Worm (Caenorhabditis elegans) whole organism, midembryonic: ENCODE data around the gene haf-1.

Source experiments
- T22C8.4 ChIP-seq: fragments of 200-800 bp; sonication (Bioruptor generic); IDR thresholded peaks from 2 replicates; pipeline ENCODE4 v1.3.6; 2022; ENCODE audit warnings: missing genetic modification characterization, missing compliant biosample characterization
- cog-1 ChIP-seq: sonication (generic microtip); optimal IDR thresholded peaks from 2 replicates; lab custom pipeline; 2016; ENCODE audit warnings: missing genetic modification characterization, missing compliant biosample characterization
- flt-1 ChIP-seq: fragments of 200-800 bp; sonication (Bioruptor generic); IDR thresholded peaks from 2 replicates; pipeline ENCODE4 v1.3.6; 2022; ENCODE audit warnings: missing genetic modification characterization, missing compliant biosample characterization
- klf-2 ChIP-seq: fragments of 200-800 bp; sonication (Bioruptor generic); conservative IDR thresholded peaks from 2 replicates; pipeline ENCODE4 v1.3.6; 2022; ENCODE audit warnings: missing genetic modification reagents, missing genetic modification characterization, missing compliant biosample characterization
- med-1 ChIP-seq: sonication (generic microtip); optimal IDR thresholded peaks from 2 replicates; lab custom pipeline; 2017; ENCODE audit warnings: missing genetic modification characterization, mild to moderate bottlenecking, missing compliant biosample characterization, antibody characterized with exemption, missing genetic modification reagents; ENCODE audit not compliant: insufficient read depth
- tab-1 ChIP-seq: fragments of 200-800 bp; sonication (Bioruptor generic); IDR thresholded peaks from 2 replicates; pipeline ENCODE4 v1.3.6; 2022; ENCODE audit warnings: missing genetic modification characterization, missing compliant biosample characterization
- ztf-29 ChIP-seq: fragments of 200-800 bp; sonication (Bioruptor generic); IDR thresholded peaks from 2 replicates; pipeline ENCODE4 v1.3.6; 2022; ENCODE audit warnings: missing genetic modification reagents, missing genetic modification characterization, missing compliant biosample characterization

ce11 chrIV:17361143-17361542, 15.1 kb upstream of the haf-1 start, which contains the start of gene clec-202:
- TF ChIP-seq tab-1 (no peak), klf-2 (GFP tag; lab: Robert Waterston, UW) (no peak), T22C8.4 (GFP tag; lab: Robert Waterston, UW) (no peak), ztf-29 (GFP tag; lab: Robert Waterston, UW) (no peak), flt-1 (no peak), med-1 (GFP tag; lab: Kevin White, UChicago) (no peak), cog-1 (tag; lab: Kevin White, UChicago) (no peak)
